Worm (Caenorhabditis elegans) whole organism, L4 larva: ENCODE results near the gene F46C5.10.

Experiments
- jun-1 ChIP-seq: fragments of 150-350 bp; optimal IDR thresholded peaks from 2 replicates; lab custom pipeline; 2014; ENCODE audit warnings: missing biosample characterization, missing genetic modification reagents, missing genetic modification characterization
- lin-39 ChIP-seq: fragments of 150-350 bp; optimal IDR thresholded peaks from 2 replicates; lab custom pipeline; 2014; ENCODE audit warnings: missing biosample characterization, missing genetic modification reagents, missing genetic modification characterization
- snpc-1.2 ChIP-seq: fragments of 200-800 bp; sonication (Bioruptor generic); IDR thresholded peaks from 2 replicates; pipeline ENCODE4 v1.3.6; 2022; ENCODE audit warnings: missing genetic modification reagents, missing genetic modification characterization, missing compliant biosample characterization
- zag-1 ChIP-seq: fragments of 150-350 bp; optimal IDR thresholded peaks from 2 replicates; lab custom pipeline; 2014; ENCODE audit warnings: missing biosample characterization, missing genetic modification characterization

DNA sequence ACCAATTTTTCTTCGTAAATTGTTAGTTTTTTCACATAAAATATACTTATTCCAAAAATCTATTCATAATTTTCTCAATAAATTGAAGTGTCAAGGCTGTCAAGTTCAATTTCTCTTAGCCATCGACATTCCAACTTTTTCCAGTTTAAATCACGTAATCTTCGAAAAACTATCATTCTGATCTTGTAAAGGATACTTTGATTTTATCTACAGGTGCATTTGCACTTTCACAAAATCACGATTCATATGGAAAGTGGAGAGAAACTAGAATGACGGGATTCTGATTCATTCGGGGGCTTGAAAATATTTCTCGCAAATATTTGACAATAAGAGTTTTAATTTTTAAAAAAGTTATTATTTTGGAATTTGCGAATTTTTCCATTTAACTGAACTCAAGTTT is 34.4 kb upstream of the F46C5.10 start:
- TF ChIP-seq jun-1 (tag; lab: Kevin White, UChicago), result no peak
- TF ChIP-seq zag-1 (tag; lab: Kevin White, UChicago), result no peak
- TF ChIP-seq snpc-1.2 (GFP tag; lab: Robert Waterston, UW), result no peak
- TF ChIP-seq lin-39 (tag; lab: Kevin White, UChicago), result no peak
